Fruit fly (Drosophila melanogaster) whole organism: ENCODE results near the gene Cp38.

Experiments
- CG8478 ChIP-seq: fragments of >200 bp; optimal IDR thresholded peaks from 2 replicates; lab custom pipeline; 2018; ENCODE audit warnings: inconsistent platforms
- Dll ChIP-seq: fragments of >200 bp; optimal IDR thresholded peaks from 2 replicates; lab custom pipeline; 2017
- EcR ChIP-seq, 2 experiments: fragments of >200 bp; optimal IDR thresholded peaks; 2 replicates each; lab custom pipeline; 2017; ENCODE audit warnings: missing biosample characterization in 2 of 2, missing genetic modification characterization in 2 of 2, missing genetic modification reagents in 2 of 2
- pan ChIP-seq: fragments of >200 bp; optimal IDR thresholded peaks from 2 replicates; lab custom pipeline; 2017
- psq ChIP-seq: fragments of >200 bp; optimal IDR thresholded peaks from 2 replicates; lab custom pipeline; 2017
- usp ChIP-seq: fragments of >200 bp; optimal IDR thresholded peaks from 2 replicates; lab custom pipeline; 2017; ENCODE audit warnings: missing biosample characterization, missing genetic modification characterization, mixed read lengths

Gene Cp38

dm6 chrX:8491452-8492046, 9.9 kb downstream of the Cp38 start:
- TF ChIP-seq EcR (GFP tag; optimal IDR thresholded peaks at IDR 0.05; lab: Kevin White, UChicago) (no peak), CG8478 (lab: Kevin White, UChicago) (no peak), psq (no peak), usp (GFP tag; lab: Kevin White, UChicago) (no peak), Dll (no peak), pan (lab: Kevin White, UChicago) (no peak)

dm6 chrX:8492849-8493248, 11.2 kb downstream of the Cp38 start:
- TF ChIP-seq pan (lab: Kevin White, UChicago) (no peak), Dll (no peak), psq (no peak), EcR (GFP tag; optimal IDR thresholded peaks at IDR 0.05; lab: Kevin White, UChicago) (no peak), usp (GFP tag; lab: Kevin White, UChicago) (no peak), CG8478 (lab: Kevin White, UChicago) (no peak)

dm6 chrX:8493473-8493872, 11.8 kb downstream of the Cp38 start:
- TF ChIP-seq EcR (GFP tag; optimal IDR thresholded peaks at IDR 0.05; lab: Kevin White, UChicago) (no peak), CG8478 (lab: Kevin White, UChicago) (no peak), usp (GFP tag; lab: Kevin White, UChicago) (no peak), pan (lab: Kevin White, UChicago) (no peak), Dll (no peak), psq (no peak)

- TF ChIP-seq CG8478 (lab: Kevin White, UChicago) (no peak), usp (GFP tag; lab: Kevin White, UChicago) (no peak)
These were observed 14.7 kb downstream of the Cp38 start for dm6 chrX:8496362-8496761.

- no peak for TF ChIP-seq EcR (GFP tag; optimal IDR thresholded peaks at IDR 0.05; lab: Kevin White, UChicago)
- no peak for TF ChIP-seq CG8478 (lab: Kevin White, UChicago)
These were observed 16.1 kb downstream of the Cp38 start for dm6 chrX:8497604-8498232.

dm6 chrX:8499151-8499550, 17.5 kb downstream of the Cp38 start:
- TF ChIP-seq usp (GFP tag; lab: Kevin White, UChicago) = no peak
- no peak for TF ChIP-seq CG8478 (lab: Kevin White, UChicago)
- no peak for TF ChIP-seq Dll
- no peak for TF ChIP-seq psq
- TF ChIP-seq pan (lab: Kevin White, UChicago) = no peak
- TF ChIP-seq EcR (GFP tag; optimal IDR thresholded peaks at IDR 0.05; lab: Kevin White, UChicago) = no peak

- TF ChIP-seq usp (GFP tag; lab: Kevin White, UChicago) (no peak), CG8478 (lab: Kevin White, UChicago) (no peak), EcR (GFP tag; optimal IDR thresholded peaks at IDR 0.05; lab: Kevin White, UChicago) (no peak), Dll (no peak), psq (no peak), pan (lab: Kevin White, UChicago) (no peak)
These were observed 19.7 kb downstream of the Cp38 start for dm6 chrX:8501374-8501773.

- TF ChIP-seq pan (lab: Kevin White, UChicago) (no peak), psq (no peak), usp (GFP tag; lab: Kevin White, UChicago) (no peak), EcR (GFP tag; optimal IDR thresholded peaks at IDR 0.05; lab: Kevin White, UChicago) (no peak), CG8478 (lab: Kevin White, UChicago) (no peak), Dll (no peak)
These were observed 20.4 kb downstream of the Cp38 start for dm6 chrX:8502053-8502452.

dm6 chrX:8505023-8505604, 23.5 kb downstream of the Cp38 start:
- TF ChIP-seq pan (lab: Kevin White, UChicago) (no peak), usp (GFP tag; lab: Kevin White, UChicago) (no peak), psq (no peak), EcR (GFP tag; optimal IDR thresholded peaks at IDR 0.05; lab: Kevin White, UChicago) (no peak), CG8478 (lab: Kevin White, UChicago) (no peak), Dll (no peak)

- TF ChIP-seq Dll (no peak), pan (lab: Kevin White, UChicago) (no peak), CG8478 (lab: Kevin White, UChicago) (no peak), EcR (GFP tag; optimal IDR thresholded peaks at IDR 0.05; lab: Kevin White, UChicago) (no peak), psq (no peak), usp (GFP tag; lab: Kevin White, UChicago) (no peak)
These were observed 29.1 kb downstream of the Cp38 start for dm6 chrX:8510731-8511130.

dm6 chrX:8512251-8512650, 30.6 kb downstream of the Cp38 start:
- TF ChIP-seq CG8478 (lab: Kevin White, UChicago) = no peak
- TF ChIP-seq psq = no peak
- TF ChIP-seq Dll = no peak
- no peak for TF ChIP-seq EcR (GFP tag; optimal IDR thresholded peaks at IDR 0.05; lab: Kevin White, UChicago)
- TF ChIP-seq usp (GFP tag; lab: Kevin White, UChicago) = no peak
- TF ChIP-seq pan (lab: Kevin White, UChicago) = no peak
